Fruit fly (Drosophila melanogaster) whole organism, embryonic: ENCODE results near the gene Ankle2.
A peak's percentile ranks its signal among the peaks of the same experiment; 100 is the strongest.

Experiments used
- Abd-B ChIP-seq: fragments of 200-800 bp; sonication (Bioruptor generic); optimal IDR thresholded peaks from 2 replicates; lab custom pipeline; 2018; ENCODE audit warnings: missing biosample characterization, mild to moderate bottlenecking, missing genetic modification characterization, moderate library complexity
- Aef1 ChIP-seq: fragments of 200-800 bp; sonication (Bioruptor generic); IDR thresholded peaks from 3 replicates; pipeline ENCODE4 v1.3.6; 2022; ENCODE audit warnings: missing biosample characterization, missing genetic modification characterization
- CG10147 ChIP-seq: fragments of 200-800 bp; sonication (Bioruptor generic); optimal IDR thresholded peaks from 2 replicates; lab custom pipeline; 2019; ENCODE audit warnings: missing biosample characterization, mild to moderate bottlenecking, missing genetic modification characterization, moderate library complexity
- CG10431 ChIP-seq: fragments of 200-800 bp; sonication (Bioruptor generic); optimal IDR thresholded peaks from 3 replicates; lab custom pipeline; 2018; ENCODE audit warnings: missing biosample characterization, mild to moderate bottlenecking, missing genetic modification characterization
- CG11093 ChIP-seq: fragments of 200-800 bp; sonication (Bioruptor generic); IDR thresholded peaks from 3 replicates; pipeline ENCODE4 v1.3.6; 2022; ENCODE audit warnings: missing biosample characterization, missing genetic modification characterization
- CG11695 ChIP-seq: fragments of 200-800 bp; sonication (Bioruptor generic); IDR thresholded peaks from 3 replicates; pipeline ENCODE4 v1.3.6; 2022; ENCODE audit warnings: missing biosample characterization, missing genetic modification characterization
- CG16779 ChIP-seq: fragments of 200-800 bp; sonication (Bioruptor generic); IDR thresholded peaks from 2 replicates; pipeline ENCODE4 v1.3.6; 2022; ENCODE audit warnings: missing biosample characterization, missing genetic modification characterization
- CG17328 ChIP-seq: fragments of 200-800 bp; sonication (Bioruptor generic); IDR thresholded peaks from 2 replicates; pipeline ENCODE4 v1.3.6; 2022; ENCODE audit warnings: missing biosample characterization, missing genetic modification characterization
- CG2889 ChIP-seq: fragments of 200-800 bp; sonication (Bioruptor generic); IDR thresholded peaks from 3 replicates; pipeline ENCODE4 v1.3.6; 2022; ENCODE audit warnings: missing biosample characterization, missing genetic modification characterization
- CG3281 ChIP-seq: fragments of 200-800 bp; sonication (Bioruptor generic); optimal IDR thresholded peaks from 3 replicates; lab custom pipeline; 2017; ENCODE audit warnings: missing biosample characterization, mild to moderate bottlenecking, missing genetic modification characterization
- CG43689 ChIP-seq: fragments of 200-800 bp; sonication (Bioruptor generic); IDR thresholded peaks from 2 replicates; pipeline ENCODE4 v1.3.6; 2022; ENCODE audit warnings: missing biosample characterization, missing genetic modification characterization
- CG4854 ChIP-seq: fragments of 200-800 bp; sonication (Bioruptor generic); optimal IDR thresholded peaks from 2 replicates; lab custom pipeline; 2016; ENCODE audit warnings: missing biosample characterization, missing genetic modification characterization, inconsistent platforms
- CG5953 ChIP-seq: fragments of 200-800 bp; sonication (Bioruptor generic); IDR thresholded peaks from 2 replicates; pipeline ENCODE4 v1.3.6; 2022; ENCODE audit warnings: missing biosample characterization, missing genetic modification characterization
- CG7839 ChIP-seq: fragments of 200-800 bp; sonication (Bioruptor generic); optimal IDR thresholded peaks from 3 replicates; lab custom pipeline; 2018; ENCODE audit warnings: missing biosample characterization, mild to moderate bottlenecking, missing genetic modification characterization, moderate library complexity
- CG8478 ChIP-seq: fragments of >200 bp; optimal IDR thresholded peaks from 2 replicates; lab custom pipeline; 2018
- CG8924 ChIP-seq: fragments of 200-800 bp; optimal IDR thresholded peaks from 3 replicates; lab custom pipeline; 2019; ENCODE audit warnings: missing biosample characterization, mild to moderate bottlenecking, missing genetic modification characterization, moderate library complexity
- CG8944 ChIP-seq: fragments of 200-800 bp; sonication (Bioruptor generic); optimal IDR thresholded peaks from 3 replicates; lab custom pipeline; 2016; ENCODE audit warnings: missing biosample characterization, missing genetic modification characterization
- CG9437 ChIP-seq: fragments of 200-800 bp; sonication (Bioruptor generic); optimal IDR thresholded peaks from 2 replicates; lab custom pipeline; 2018; ENCODE audit warnings: missing biosample characterization, mild to moderate bottlenecking, missing genetic modification characterization
- CG9609 ChIP-seq: fragments of 200-800 bp; sonication (Bioruptor generic); optimal IDR thresholded peaks from 3 replicates; lab custom pipeline; 2016; ENCODE audit warnings: missing biosample characterization, missing genetic modification characterization
- CTCF ChIP-seq: fragments of 200-800 bp; sonication (Bioruptor generic); optimal IDR thresholded peaks from 2 replicates; lab custom pipeline; 2017; ENCODE audit warnings: missing biosample characterization, mild to moderate bottlenecking, missing genetic modification characterization, moderate library complexity
- CrebB ChIP-seq: fragments of 200-800 bp; sonication (Bioruptor generic); optimal IDR thresholded peaks from 3 replicates; lab custom pipeline; 2018; ENCODE audit warnings: missing biosample characterization, mild to moderate bottlenecking, missing genetic modification characterization
- HLHmδ ChIP-seq: fragments of 200-800 bp; sonication (Bioruptor generic); optimal IDR thresholded peaks from 2 replicates; lab custom pipeline; 2018; ENCODE audit warnings: missing biosample characterization, mild to moderate bottlenecking, missing genetic modification characterization, moderate library complexity
- Hr3 ChIP-seq: fragments of 200-800 bp; sonication (Bioruptor generic); optimal IDR thresholded peaks from 3 replicates; lab custom pipeline; 2016; ENCODE audit warnings: missing biosample characterization, missing genetic modification characterization
- Mad ChIP-seq: fragments of 200-800 bp; sonication (Bioruptor generic); optimal IDR thresholded peaks from 2 replicates; lab custom pipeline; 2016; ENCODE audit warnings: missing biosample characterization, missing genetic modification characterization
- Med ChIP-seq: fragments of 200-800 bp; sonication (Bioruptor generic); peaks from one replicate; lab custom pipeline; 2016; ENCODE audit warnings: missing biosample characterization, missing genetic modification characterization, mild to moderate bottlenecking, inconsistent platforms, moderate library complexity
- Mrtf ChIP-seq: fragments of 200-800 bp; sonication (Bioruptor generic); IDR thresholded peaks from 3 replicates; pipeline ENCODE4 v1.3.6; 2022; ENCODE audit warnings: missing biosample characterization, missing genetic modification characterization
- Side ChIP-seq: fragments of 200-800 bp; sonication (Bioruptor generic); optimal IDR thresholded peaks from 2 replicates; lab custom pipeline; 2016; ENCODE audit warnings: missing biosample characterization, missing genetic modification characterization
- Sox102F ChIP-seq: fragments of 200-800 bp; sonication (Bioruptor generic); optimal IDR thresholded peaks from 2 replicates; lab custom pipeline; 2018; ENCODE audit warnings: missing biosample characterization, mild to moderate bottlenecking, missing genetic modification characterization, moderate library complexity
- ab ChIP-seq: fragments of 200-800 bp; sonication (Bioruptor generic); optimal IDR thresholded peaks from 2 replicates; lab custom pipeline; 2016; ENCODE audit warnings: missing biosample characterization, missing genetic modification characterization
- bigmax ChIP-seq: fragments of 200-800 bp; sonication (Bioruptor generic); optimal IDR thresholded peaks from 2 replicates; lab custom pipeline; 2018; ENCODE audit warnings: missing biosample characterization, mild to moderate bottlenecking, missing genetic modification characterization
- cato ChIP-seq: fragments of 200-800 bp; sonication (Bioruptor generic); optimal IDR thresholded peaks from 2 replicates; lab custom pipeline; 2016; ENCODE audit warnings: missing biosample characterization, missing genetic modification characterization, borderline replicate concordance
- caup ChIP-seq: fragments of 200-800 bp; sonication (Bioruptor generic); optimal IDR thresholded peaks from 3 replicates; lab custom pipeline; 2017; ENCODE audit warnings: missing biosample characterization, mild to moderate bottlenecking, missing genetic modification characterization, moderate library complexity; ENCODE audit not compliant: severe bottlenecking
- crp ChIP-seq, 2 experiments: fragments of 200-800 bp; sonication (Bioruptor generic); optimal IDR thresholded peaks; 2 replicates in 1 of 2; 3 replicates in 1 of 2; lab custom pipeline; 2017; ENCODE audit warnings: missing biosample characterization in 2 of 2, missing genetic modification characterization in 2 of 2, mild to moderate bottlenecking in 1 of 2, moderate library complexity in 1 of 2
- dpn ChIP-seq, 2 experiments: fragments of 200-800 bp; sonication (Bioruptor generic); optimal IDR thresholded peaks; 3 replicates each; lab custom pipeline; 2016; ENCODE audit warnings: missing biosample characterization in 2 of 2, missing genetic modification characterization in 2 of 2
- emc ChIP-seq: fragments of 200-800 bp; sonication (Bioruptor generic); optimal IDR thresholded peaks from 2 replicates; lab custom pipeline; 2016; ENCODE audit warnings: missing biosample characterization, missing genetic modification characterization
- grau ChIP-seq: fragments of 200-800 bp; optimal IDR thresholded peaks from 3 replicates; lab custom pipeline; 2019; ENCODE audit warnings: missing biosample characterization, mild to moderate bottlenecking, missing genetic modification characterization, moderate library complexity
- gsb ChIP-seq: fragments of 200-800 bp; sonication (Bioruptor generic); IDR thresholded peaks from 2 replicates; pipeline ENCODE4 v1.3.6; 2022; ENCODE audit warnings: missing biosample characterization, missing genetic modification characterization
- hbn ChIP-seq: fragments of 200-800 bp; sonication (Bioruptor generic); IDR thresholded peaks from 2 replicates; pipeline ENCODE4 v1.3.6; 2022; ENCODE audit warnings: missing biosample characterization, missing genetic modification characterization; ENCODE audit not compliant: partially characterized antibody
- lab ChIP-seq: fragments of 200-800 bp; sonication (Bioruptor generic); optimal IDR thresholded peaks from 3 replicates; lab custom pipeline; 2017; ENCODE audit warnings: missing biosample characterization, missing genetic modification characterization, mild to moderate bottlenecking, moderate library complexity, missing genetic modification reagents
- phol ChIP-seq: fragments of 200-800 bp; sonication (Bioruptor generic); optimal IDR thresholded peaks from 3 replicates; lab custom pipeline; 2018; ENCODE audit warnings: missing biosample characterization, mild to moderate bottlenecking, missing genetic modification characterization, moderate library complexity
- pita ChIP-seq: fragments of 200-800 bp; sonication (Bioruptor generic); optimal IDR thresholded peaks from 2 replicates; lab custom pipeline; 2017; ENCODE audit warnings: missing biosample characterization, mild to moderate bottlenecking, missing genetic modification characterization
- prd ChIP-seq, 3 experiments: fragments of >200 bp in 2 of 3; fragments of 200-800 bp in 1 of 3; sonication (Bioruptor generic) in 1 of 3; optimal IDR thresholded peaks in 2 of 3; IDR thresholded peaks in 1 of 3; 2 replicates in 2 of 3; 3 replicates in 1 of 3; pipeline versions ENCODE4 v1.3.6 to Lab custom; 2017 to 2022; ENCODE audit warnings: missing biosample characterization in 1 of 3, missing genetic modification characterization in 1 of 3
- seq ChIP-seq: fragments of 200-800 bp; sonication (Bioruptor generic); IDR thresholded peaks from 2 replicates; pipeline ENCODE4 v1.3.6; 2022; ENCODE audit warnings: missing biosample characterization, missing genetic modification characterization
- sisA ChIP-seq: fragments of 200-800 bp; sonication (Bioruptor generic); IDR thresholded peaks from 2 replicates; pipeline ENCODE4 v1.3.6; 2022; ENCODE audit warnings: missing biosample characterization, missing genetic modification characterization
- sna ChIP-seq: fragments of 200-800 bp; sonication (Bioruptor generic); IDR thresholded peaks from 2 replicates; pipeline ENCODE4 v1.3.6; 2022; ENCODE audit warnings: missing biosample characterization, missing genetic modification characterization; ENCODE audit not compliant: partially characterized antibody
- tin ChIP-seq: fragments of 200-800 bp; sonication (Bioruptor generic); optimal IDR thresholded peaks from 3 replicates; lab custom pipeline; 2016; ENCODE audit warnings: missing biosample characterization, missing genetic modification characterization
- trh ChIP-seq: fragments of 200-800 bp; sonication (Bioruptor generic); optimal IDR thresholded peaks from 2 replicates; lab custom pipeline; 2016; ENCODE audit warnings: missing biosample characterization, missing genetic modification characterization
- tx ChIP-seq: fragments of 200-800 bp; sonication (Bioruptor generic); optimal IDR thresholded peaks from 2 replicates; lab custom pipeline; 2016; ENCODE audit warnings: missing biosample characterization, missing genetic modification characterization
- wek ChIP-seq: fragments of 200-800 bp; sonication (Bioruptor generic); optimal IDR thresholded peaks from 3 replicates; lab custom pipeline; 2018; ENCODE audit warnings: missing biosample characterization, mild to moderate bottlenecking, missing genetic modification characterization, moderate library complexity
- wor ChIP-seq: fragments of 200-800 bp; sonication (Bioruptor generic); IDR thresholded peaks from 2 replicates; pipeline ENCODE4 v1.3.6; 2022; ENCODE audit warnings: missing biosample characterization, missing genetic modification characterization
- zf30C ChIP-seq: fragments of 200-800 bp; sonication (Bioruptor generic); optimal IDR thresholded peaks from 3 replicates; lab custom pipeline; 2018; ENCODE audit warnings: missing biosample characterization, mild to moderate bottlenecking, missing genetic modification characterization

Ankle2 gene

DNA sequence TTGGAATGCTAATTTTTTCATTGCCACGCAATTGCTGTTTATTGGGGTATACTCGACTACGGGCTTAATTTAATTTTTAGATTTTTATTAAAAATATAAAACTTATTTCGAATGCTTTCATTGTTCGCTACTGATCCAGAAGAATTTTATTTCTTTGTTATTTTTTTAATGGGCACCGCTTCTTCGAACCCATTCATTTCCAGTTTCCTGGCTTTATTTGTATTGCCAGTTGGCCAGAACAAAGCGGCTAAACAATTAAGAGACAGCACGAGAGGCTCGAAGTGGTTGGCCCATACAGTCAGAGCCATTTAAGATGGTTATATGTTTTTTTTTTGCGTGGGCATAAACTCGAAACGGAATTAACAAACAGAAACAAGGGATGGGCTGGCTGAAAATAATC lies 16.8 kb upstream of the Ankle2 start (continued):
- TF ChIP-seq Sox102F (GFP tag; lab: Kevin White, UChicago) (peak; percentile 78), Hr3 (GFP tag; lab: Kevin White, UChicago) (peak; percentile 69), CG9437 (GFP tag; lab: Kevin White, UChicago) (peak; percentile 48), CG2889 (peak; percentile 82), hbn (no peak), zf30C (GFP tag; lab: Kevin White, UChicago) (no peak), CG5953 (GFP tag; lab: Robert Waterston, UW) (peak; percentile 48; the same call in 1 of the 2 replicates), seq (GFP tag; lab: Robert Waterston, UW) (peak; percentile 68), CG10147 (GFP tag; lab: Kevin White, UChicago) (peak; percentile 86), CG8944 (GFP tag; lab: Kevin White, UChicago) (no peak), CG10431 (GFP tag; lab: Kevin White, UChicago) (no peak), tx (no peak), CG3281 (GFP tag; lab: Kevin White, UChicago) (peak; percentile 85), gsb (peak; percentile 77), CrebB (no peak), ab (GFP tag; lab: Kevin White, UChicago) (no peak), tin (GFP tag; lab: Kevin White, UChicago) (peak; percentile 56), CG4854 (peak; percentile 42), sisA (peak; percentile 70), CG7839 (tag; lab: Kevin White, UChicago) (peak; percentile 85), emc (GFP tag; lab: Kevin White, UChicago) (no peak), trh (GFP tag; lab: Kevin White, UChicago) (peak; percentile 67), CG16779 (GFP tag; lab: Robert Waterston, UW) (peak; percentile 78), CTCF (GFP tag; lab: Kevin White, UChicago) (no peak), wek (GFP tag; lab: Kevin White, UChicago) (no peak), pita (GFP tag; lab: Kevin White, UChicago) (no peak), CG8924 (peak; percentile 72), HLHmδ (no peak), phol (tag; lab: Kevin White, UChicago) (peak; percentile 63), caup (peak; percentile 85), CG11695 (peak; percentile 86), Mad (GFP tag; lab: Kevin White, UChicago) (peak; percentile 56), cato (GFP tag; lab: Kevin White, UChicago) (peak; percentile 32), crp (GFP tag; optimal IDR thresholded peaks at IDR 0.05; lab: Kevin White, UChicago) (no peak), lab (peak; percentile 90), CG43689 (GFP tag; lab: Robert Waterston, UW) (no peak), prd (optimal IDR thresholded peaks at IDR 0.05; lab: Kevin White, UChicago) (no peak), prd (GFP tag; IDR thresholded peaks at IDR 0.05; lab: Robert Waterston, UW) (peak; percentile 91), Aef1 (GFP tag; lab: Robert Waterston, UW) (peak; percentile 83), CG11093 (GFP tag; lab: Robert Waterston, UW) (peak; percentile 57; the same call in 2 of the 3 replicates), CG17328 (GFP tag; lab: Robert Waterston, UW) (peak; percentile 76), CG9609 (GFP tag; lab: Kevin White, UChicago) (peak; percentile 11), bigmax (GFP tag; lab: Kevin White, UChicago) (no peak), Abd-B (GFP tag; lab: Kevin White, UChicago) (peak; percentile 74), Side (peak; percentile 14), wor (GFP tag; lab: Robert Waterston, UW) (peak; percentile 58), CG8478 (lab: Kevin White, UChicago) (no peak), Med (GFP tag; lab: Kevin White, UChicago) (peak; percentile 89), grau (peak; percentile 83), sna (GFP tag; lab: Robert Waterston, UW) (no peak), Mrtf (peak; percentile 72; the same call in 2 of the 3 replicates), dpn (GFP tag; optimal IDR thresholded peaks at IDR 0.05; lab: Kevin White, UChicago) (peak; percentile 64 to 65)
